Worm (Caenorhabditis elegans) whole organism, dauer: Measurements from ENCODE around the gene T21D12.7.

Source experiments
- unc-62 ChIP-seq: sonication (generic microtip); optimal IDR thresholded peaks from 2 replicates; lab custom pipeline; 2017; ENCODE audit warnings: missing biosample characterization, missing genetic modification reagents, missing genetic modification characterization

Gene T21D12.7

DNA sequence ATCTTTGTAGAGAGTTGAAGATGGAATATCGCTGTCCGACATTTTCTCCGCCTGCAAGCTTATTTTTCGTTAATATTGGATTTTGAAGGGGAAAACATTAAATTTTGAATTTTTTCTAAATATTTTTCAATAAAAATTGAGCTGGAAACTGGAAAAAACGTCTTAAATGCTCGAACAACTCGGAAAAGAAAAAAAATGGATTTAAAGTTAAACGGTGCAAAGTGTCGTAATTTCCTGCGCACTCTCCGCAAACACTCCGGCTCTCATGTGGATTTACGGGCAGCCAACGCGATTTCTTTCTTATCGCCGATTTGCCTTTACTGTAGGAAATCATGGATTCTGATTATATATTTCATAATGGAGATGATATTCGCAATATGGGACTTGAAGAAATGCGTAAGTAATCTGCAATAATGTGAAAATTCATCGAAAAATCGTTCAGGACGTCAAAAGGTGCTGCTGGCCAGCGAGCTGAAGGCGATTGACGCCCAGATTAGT, 51.0 kb downstream of the T21D12.7 start, which contains the start of the genes fnta-1 and cogc-8:
Gene fnta-1, minus strand, starts transcription at position 51 of the 498 bp plus-strand sequence.
Gene cogc-8, plus strand, starts transcription at position 195 of the 498 bp plus-strand sequence.
- no peak for TF ChIP-seq unc-62 (GFP tag; lab: Kevin White, UChicago)
